Worm (Caenorhabditis elegans): Measurements from ENCODE around the gene nhr-275.

DNA sequence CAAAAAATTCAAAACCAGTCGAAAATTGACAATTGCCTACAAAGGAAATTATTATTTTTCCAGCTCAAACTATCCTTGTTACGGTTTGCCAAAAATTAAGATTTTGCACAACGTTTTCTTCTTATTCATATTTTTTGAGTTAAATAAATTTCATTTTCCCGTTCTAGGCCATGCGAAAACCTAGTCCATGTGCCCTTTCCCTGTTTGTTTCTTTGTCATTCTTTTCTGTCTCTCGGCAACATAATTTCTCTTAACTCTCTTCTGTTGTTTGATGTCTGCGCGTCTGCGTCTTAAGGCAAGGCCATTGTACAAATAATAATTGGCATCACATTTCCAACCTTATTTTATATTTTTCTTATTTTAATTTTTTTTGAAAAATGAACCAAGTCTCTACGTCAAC, 14.6 kb upstream of the nhr-275 start, which contains the start of gene nhr-228:
- TF ChIP-seq ces-1 (GFP tag; optimal IDR thresholded peaks at IDR 0.05) (no peak), nhr-76 (tag; optimal IDR thresholded peaks at IDR 0.05) (no peak), alr-1 (tag; optimal IDR thresholded peaks at IDR 0.05; ENCODE audit: borderline replicate concordance) (no peak), dpl-1 (GFP tag; optimal IDR thresholded peaks at IDR 0.05) (peak in 2 of 3 experiments; percentile 9 to 56), unc-62 (GFP tag; optimal IDR thresholded peaks at IDR 0.05) (no peak), egl-27 (tag; optimal IDR thresholded peaks at IDR 0.05) (no peak), nhr-11 (tag; optimal IDR thresholded peaks at IDR 0.05) (no peak), mdl-1 (tag; optimal IDR thresholded peaks at IDR 0.05) (peak in 1 of 2 experiments; percentile 7), nhr-28 (tag; optimal IDR thresholded peaks at IDR 0.05) (no peak), fkh-10 (GFP tag; optimal IDR thresholded peaks at IDR 0.05) (no peak), unc-86 (tag; optimal IDR thresholded peaks at IDR 0.05) (no peak), C16A3.4 (tag; optimal IDR thresholded peaks at IDR 0.05) (peak; percentile 45), lin-14 (GFP tag; optimal IDR thresholded peaks at IDR 0.05) (peak; percentile 96), sup-37 (GFP tag; optimal IDR thresholded peaks at IDR 0.05) (no peak)
